Worm (Caenorhabditis elegans) whole organism, late embryonic: ENCODE measurements around the gene rpl-11.2.

ENCODE experiments used
- T23F11.4 ChIP-seq: fragments of 200-800 bp; sonication (Bioruptor generic); optimal IDR thresholded peaks from 2 replicates; lab custom pipeline; 2018; ENCODE audit warnings: mild to moderate bottlenecking, missing genetic modification characterization, missing compliant biosample characterization
- eyg-1 ChIP-seq: sonication (generic microtip); optimal IDR thresholded peaks from 2 replicates; lab custom pipeline; 2016; ENCODE audit warnings: missing genotype, missing genetic modification characterization, missing compliant biosample characterization
- hlh-30 ChIP-seq: sonication (generic microtip); optimal IDR thresholded peaks from 2 replicates; lab custom pipeline; 2017; ENCODE audit warnings: antibody characterized with exemption, missing genetic modification characterization, missing compliant biosample characterization; ENCODE audit not compliant: insufficient read depth
- lim-6 ChIP-seq: sonication (generic microtip); optimal IDR thresholded peaks from 2 replicates; lab custom pipeline; 2016; ENCODE audit warnings: missing genetic modification characterization, missing compliant biosample characterization
- nfya-1 ChIP-seq: sonication (generic microtip); optimal IDR thresholded peaks from 2 replicates; lab custom pipeline; 2017; ENCODE audit warnings: missing genetic modification characterization, mild to moderate bottlenecking, missing compliant biosample characterization, antibody characterized with exemption, moderate library complexity
- nhr-11 ChIP-seq: fragments of 150-350 bp; optimal IDR thresholded peaks from 2 replicates; lab custom pipeline; 2014; ENCODE audit warnings: missing biosample characterization, missing genetic modification characterization
- pat-9 ChIP-seq: fragments of 200-800 bp; sonication (Bioruptor generic); optimal IDR thresholded peaks from 2 replicates; lab custom pipeline; 2018; ENCODE audit warnings: mild to moderate bottlenecking, missing genetic modification characterization, moderate library complexity, missing compliant biosample characterization
- tbx-2 ChIP-seq: sonication (generic microtip); optimal IDR thresholded peaks from 2 replicates; lab custom pipeline; 2016; ENCODE audit warnings: missing genetic modification characterization, missing compliant biosample characterization

- no peak for TF ChIP-seq eyg-1
- TF ChIP-seq tbx-2 (tag; lab: Kevin White, UChicago) = no peak
- no peak for TF ChIP-seq hlh-30 (tag; lab: Kevin White, UChicago)
- TF ChIP-seq nfya-1 = no peak
- TF ChIP-seq T23F11.4 (GFP tag; lab: Kevin White, UChicago) = no peak
- no peak for TF ChIP-seq pat-9 (tag; lab: Kevin White, UChicago)
- TF ChIP-seq lim-6 (tag; lab: Kevin White, UChicago) = no peak
- no peak for TF ChIP-seq nhr-11 (tag; lab: Kevin White, UChicago)
These were observed 25.5 kb upstream of the rpl-11.2 start, which contains the start of gene AH9.6 for ce11 chrX:2267956-2268355.
